Fruit fly (Drosophila melanogaster): ENCODE data around the gene CG6678.

The CG6678 gene

DNA sequence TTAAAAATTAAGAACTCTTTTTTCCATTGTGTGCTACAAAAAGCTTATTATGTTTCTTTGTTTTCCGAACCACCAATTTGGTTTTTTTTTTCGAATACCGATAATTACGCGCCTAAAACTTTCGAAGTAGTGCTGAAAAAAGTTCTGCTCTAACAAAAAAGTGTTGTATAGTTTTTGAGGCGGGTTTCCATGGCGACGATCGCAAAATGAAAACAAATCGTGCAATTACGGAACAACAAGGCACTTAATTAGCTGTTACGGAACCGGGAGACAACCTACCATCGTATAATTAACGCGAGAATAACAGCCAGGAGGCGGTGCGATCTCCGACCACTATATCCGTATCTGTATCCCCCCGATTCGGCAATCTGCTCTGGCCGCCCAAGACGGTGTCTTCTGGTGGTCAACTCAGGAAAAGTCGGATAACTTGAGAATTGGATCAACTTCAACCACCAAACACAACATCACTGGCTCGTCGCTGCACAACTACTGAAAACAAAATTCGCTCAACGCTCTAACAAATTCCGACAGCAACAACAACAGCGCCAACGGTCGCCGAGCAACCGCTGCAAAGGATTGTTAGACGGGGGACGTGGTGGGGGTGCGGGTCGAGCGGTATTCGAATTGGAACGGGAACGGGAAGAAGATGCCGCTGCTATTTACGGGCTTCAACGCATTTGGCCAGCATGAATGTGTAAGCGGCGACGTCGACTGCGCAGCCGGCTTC lies at the start of gene CG6678, which contains the start of gene dnd (continued):
- no peak for TF ChIP-seq dmrt11E (tag; optimal IDR thresholded peaks at IDR 0.05)
- no peak for TF ChIP-seq Opbp (GFP tag; IDR thresholded peaks at IDR 0.05; ENCODE audit: partially characterized antibody)
- no peak for TF ChIP-seq ara (GFP tag; IDR thresholded peaks at IDR 0.05)
- peak; percentile 88 for TF ChIP-seq CG2116 (GFP tag; optimal IDR thresholded peaks at IDR 0.05)
- TF ChIP-seq CG10654 (GFP tag; optimal IDR thresholded peaks at IDR 0.05), result no peak
- no peak for TF ChIP-seq Bdp1 (GFP tag; optimal IDR thresholded peaks at IDR 0.05)
- peak; percentile 56 for TF ChIP-seq exex (tag; optimal IDR thresholded peaks at IDR 0.05)
- no peak for TF ChIP-seq CG12236 (GFP tag; optimal IDR thresholded peaks at IDR 0.05)
- TF ChIP-seq CG7271 (tag; optimal IDR thresholded peaks at IDR 0.05), result no peak
- no peak for TF ChIP-seq Mrtf (GFP tag; IDR thresholded peaks at IDR 0.05)
- TF ChIP-seq Rfx (GFP tag; IDR thresholded peaks at IDR 0.05), result peak; percentile 97
- TF ChIP-seq CG33557 (GFP tag; optimal IDR thresholded peaks at IDR 0.05), result no peak
- TF ChIP-seq bbx (GFP tag; IDR thresholded peaks at IDR 0.05; ENCODE audit: partially characterized antibody), result 0 out of 2 replicates have a peak, but pooled peaks have one; percentile 21

DNA sequence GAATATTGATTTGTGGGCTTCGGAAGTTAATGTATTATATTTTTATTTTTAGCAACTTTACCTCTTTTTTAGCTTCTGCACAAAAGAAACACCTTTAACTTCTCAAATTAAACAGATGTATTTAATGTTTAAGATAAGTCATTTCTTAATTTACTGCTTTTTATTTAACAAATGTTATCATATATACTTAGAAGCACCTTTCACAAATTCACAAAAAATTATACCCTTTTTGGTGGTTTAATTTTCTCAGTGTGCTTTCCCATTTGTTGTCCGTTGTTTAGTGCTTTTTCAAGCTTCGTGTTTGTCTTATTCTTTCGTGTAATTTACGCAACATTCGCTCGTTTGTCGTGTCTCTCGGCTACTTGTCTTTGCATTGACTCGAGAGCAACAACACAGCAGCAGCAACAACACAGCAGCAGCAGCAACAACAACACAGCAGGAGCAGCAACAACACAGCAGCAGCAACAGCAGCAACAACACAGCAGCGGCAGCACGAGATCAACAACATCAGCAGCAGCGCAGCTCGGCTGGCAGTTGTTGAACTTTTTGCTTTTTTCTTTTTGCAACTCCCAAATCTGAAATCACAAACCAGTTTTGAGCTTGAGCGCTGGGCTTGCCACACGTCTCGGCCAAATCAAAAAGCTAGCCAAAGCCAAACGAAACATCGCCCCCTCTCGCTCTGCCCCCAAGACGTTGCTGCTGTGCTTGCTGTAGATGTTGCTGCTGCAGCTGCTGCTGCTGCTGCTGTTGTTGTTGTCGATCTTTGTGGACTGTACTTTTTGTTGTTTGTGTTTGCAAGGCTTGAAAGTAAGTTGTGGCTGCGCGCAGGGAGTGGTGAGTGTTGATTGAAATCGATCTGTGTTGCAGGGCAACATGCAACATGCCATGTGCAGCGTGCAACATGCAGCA lies 49.5 kb upstream of the CG6678 start:
- TF ChIP-seq jumu (GFP tag; optimal IDR thresholded peaks at IDR 0.05) (no peak), ara (GFP tag; IDR thresholded peaks at IDR 0.05) (peak; percentile 65), CG11723 (GFP tag; optimal IDR thresholded peaks at IDR 0.05) (no peak), Dbx (GFP tag; IDR thresholded peaks at IDR 0.05) (no peak), Usf (GFP tag; optimal IDR thresholded peaks at IDR 0.05) (no peak), lilli (GFP tag; optimal IDR thresholded peaks at IDR 0.05) (no peak), sug (tag; optimal IDR thresholded peaks at IDR 0.05) (no peak), sob (GFP tag; IDR thresholded peaks at IDR 0.05) (no peak), CG7987 (GFP tag; optimal IDR thresholded peaks at IDR 0.05) (no peak), cas (GFP tag; IDR thresholded peaks at IDR 0.05) (no peak), CG42726 (GFP tag; IDR thresholded peaks at IDR 0.05; ENCODE audit: partially characterized antibody) (no peak), Hmr (GFP tag; optimal IDR thresholded peaks at IDR 0.05) (no peak), ttk (GFP tag; IDR thresholded peaks at IDR 0.05) (no peak), usp (GFP tag; optimal IDR thresholded peaks at IDR 0.05) (no peak), crp (GFP tag; optimal IDR thresholded peaks at IDR 0.05) (no peak), CG31365 (tag; optimal IDR thresholded peaks at IDR 0.05) (no peak), CoRest (tag; optimal IDR thresholded peaks at IDR 0.05) (no peak), run (tag; optimal IDR thresholded peaks at IDR 0.05) (no peak), ftz-f1 (GFP tag; optimal IDR thresholded peaks at IDR 0.05) (no peak), eyg (GFP tag; optimal IDR thresholded peaks at IDR 0.05) (no peak), wor (GFP tag; IDR thresholded peaks at IDR 0.05) (no peak), CG1602 (GFP tag; optimal IDR thresholded peaks at IDR 0.05) (no peak), CG9727 (GFP tag; optimal IDR thresholded peaks at IDR 0.05) (no peak), Gug (GFP tag; IDR thresholded peaks at IDR 0.05) (no peak), Oaz (GFP tag; IDR thresholded peaks at IDR 0.05) (no peak), vfl (GFP tag; optimal IDR thresholded peaks at IDR 0.05) (no peak), seq (GFP tag; IDR thresholded peaks at IDR 0.05) (no peak), Lim3 (GFP tag; IDR thresholded peaks at IDR 0.05) (no peak), z (GFP tag; IDR thresholded peaks at IDR 0.05) (0 out of 3 replicates have a peak, but pooled peaks have one; percentile 32), nau (GFP tag; optimal IDR thresholded peaks at IDR 0.05) (peak; percentile 27), D (optimal IDR thresholded peaks at IDR 0.05) (no peak), D (GFP tag; optimal IDR thresholded peaks at IDR 0.05) (peak; percentile 12), zfh1 (GFP tag; IDR thresholded peaks at IDR 0.05) (no peak), CG15514 (GFP tag; optimal IDR thresholded peaks at IDR 0.05) (no peak), chn (GFP tag; optimal IDR thresholded peaks at IDR 0.05) (no peak), CG31388 (GFP tag; optimal IDR thresholded peaks at IDR 0.05) (no peak)
